Fruit fly (Drosophila melanogaster) whole organism, prepupa: Measurements from ENCODE around the gene CG13028.

Source experiments
- CG10631 ChIP-seq: fragments of 200-800 bp; sonication (Bioruptor generic); optimal IDR thresholded peaks from 2 replicates; lab custom pipeline; 2016; ENCODE audit warnings: missing biosample characterization, missing genetic modification characterization
- CG10669 ChIP-seq: fragments of 200-800 bp; sonication (Bioruptor generic); optimal IDR thresholded peaks from 3 replicates; lab custom pipeline; 2018; ENCODE audit warnings: missing biosample characterization, mild to moderate bottlenecking, missing genetic modification characterization, moderate library complexity
- CG16779 ChIP-seq: fragments of 200-800 bp; sonication (Bioruptor generic); optimal IDR thresholded peaks from 3 replicates; lab custom pipeline; 2017; ENCODE audit warnings: missing biosample characterization, mild to moderate bottlenecking, missing genetic modification characterization
- CG3032 ChIP-seq: fragments of 200-800 bp; optimal IDR thresholded peaks from 2 replicates; lab custom pipeline; 2019; ENCODE audit warnings: missing biosample characterization, mild to moderate bottlenecking, missing genetic modification characterization, moderate library complexity
- CG31627 ChIP-seq: fragments of 200-800 bp; sonication (Bioruptor generic); optimal IDR thresholded peaks from 3 replicates; lab custom pipeline; 2016; ENCODE audit warnings: missing biosample characterization, missing genetic modification characterization
- CG32006 ChIP-seq: fragments of 200-800 bp; sonication (Bioruptor generic); optimal IDR thresholded peaks from 3 replicates; lab custom pipeline; 2017; ENCODE audit warnings: missing biosample characterization, mild to moderate bottlenecking, missing genetic modification characterization
- CG3919 ChIP-seq: fragments of 200-800 bp; sonication (Bioruptor generic); optimal IDR thresholded peaks from 3 replicates; lab custom pipeline; 2016; ENCODE audit warnings: missing biosample characterization, missing genetic modification characterization
- CG6276 ChIP-seq: fragments of 200-800 bp; sonication (Bioruptor generic); optimal IDR thresholded peaks from 2 replicates; lab custom pipeline; 2017; ENCODE audit warnings: missing biosample characterization, mild to moderate bottlenecking, missing genetic modification characterization
- CG7368 ChIP-seq: fragments of 200-800 bp; sonication (Bioruptor generic); optimal IDR thresholded peaks from 3 replicates; lab custom pipeline; 2016; ENCODE audit warnings: missing biosample characterization, missing genetic modification characterization
- CG8119 ChIP-seq: fragments of 200-800 bp; sonication (Bioruptor generic); IDR thresholded peaks from 3 replicates; pipeline ENCODE4 v1.3.6; 2022; ENCODE audit warnings: missing biosample characterization, missing genetic modification characterization
- CG8319 ChIP-seq: fragments of 200-800 bp; sonication (Bioruptor generic); optimal IDR thresholded peaks from 3 replicates; lab custom pipeline; 2016; ENCODE audit warnings: missing biosample characterization, missing genetic modification characterization
- CG8632 ChIP-seq: fragments of 200-800 bp; sonication (Bioruptor generic); optimal IDR thresholded peaks from 3 replicates; lab custom pipeline; 2016; ENCODE audit warnings: missing biosample characterization, missing genetic modification characterization
- CG9139 ChIP-seq: fragments of 200-800 bp; sonication (Bioruptor generic); optimal IDR thresholded peaks from 3 replicates; lab custom pipeline; 2017; ENCODE audit warnings: missing biosample characterization, mild to moderate bottlenecking, missing genetic modification characterization
- Hr38 ChIP-seq: sonication (Bioruptor generic); optimal IDR thresholded peaks from 2 replicates; lab custom pipeline; 2016; ENCODE audit warnings: missing biosample characterization, missing genetic modification characterization
- Lpt ChIP-seq: fragments of 200-800 bp; sonication (Bioruptor generic); optimal IDR thresholded peaks from 3 replicates; lab custom pipeline; 2016; ENCODE audit warnings: missing biosample characterization, missing genetic modification characterization
- Smox ChIP-seq: fragments of 200-800 bp; sonication (Bioruptor generic); optimal IDR thresholded peaks from 3 replicates; lab custom pipeline; 2016; ENCODE audit warnings: missing biosample characterization, missing genetic modification characterization
- Sox102F ChIP-seq: fragments of 200-800 bp; sonication (Bioruptor generic); optimal IDR thresholded peaks from 2 replicates; lab custom pipeline; 2016; ENCODE audit warnings: missing biosample characterization, mild to moderate bottlenecking, missing genetic modification characterization
- achi ChIP-seq: fragments of 200-800 bp; sonication (Bioruptor generic); optimal IDR thresholded peaks from 3 replicates; lab custom pipeline; 2016; ENCODE audit warnings: missing biosample characterization, missing genetic modification characterization
- acj6 ChIP-seq: fragments of 200-800 bp; sonication (Bioruptor generic); optimal IDR thresholded peaks from 3 replicates; lab custom pipeline; 2016; ENCODE audit warnings: missing biosample characterization, missing genetic modification characterization
- cyc ChIP-seq: fragments of 200-800 bp; sonication (Bioruptor generic); optimal IDR thresholded peaks from 3 replicates; lab custom pipeline; 2016; ENCODE audit warnings: missing biosample characterization, missing genetic modification characterization
- dac ChIP-seq: fragments of 200-800 bp; sonication (Bioruptor generic); optimal IDR thresholded peaks from 2 replicates; lab custom pipeline; 2017; ENCODE audit warnings: missing biosample characterization, mild to moderate bottlenecking, missing genetic modification characterization
- dsx ChIP-seq: fragments of 200-800 bp; optimal IDR thresholded peaks from 3 replicates; lab custom pipeline; 2019; ENCODE audit warnings: missing biosample characterization, mild to moderate bottlenecking, missing genetic modification characterization, moderate library complexity; ENCODE audit not compliant: poor library complexity, severe bottlenecking
- eg ChIP-seq: fragments of 200-800 bp; sonication (Bioruptor generic); IDR thresholded peaks from 3 replicates; pipeline ENCODE4 v1.3.6; 2022; ENCODE audit warnings: missing biosample characterization, missing genetic modification characterization
- fd59A ChIP-seq: fragments of 200-800 bp; sonication (Bioruptor generic); optimal IDR thresholded peaks from 2 replicates; lab custom pipeline; 2017; ENCODE audit warnings: missing biosample characterization, mild to moderate bottlenecking, missing genetic modification characterization, missing genetic modification reagents
- net ChIP-seq: fragments of 200-800 bp; sonication (Bioruptor generic); optimal IDR thresholded peaks from 3 replicates; lab custom pipeline; 2016; ENCODE audit warnings: missing biosample characterization, missing genetic modification characterization
- topi ChIP-seq: fragments of 200-800 bp; sonication (Bioruptor generic); optimal IDR thresholded peaks from 3 replicates; lab custom pipeline; 2016; ENCODE audit warnings: missing biosample characterization, missing genetic modification characterization

CG13028 gene

dm6 chr3L:16971611-16972359 is 48.7 kb downstream of the CG13028 start (continued):
- TF ChIP-seq CG3032 (tag; lab: Kevin White, UChicago) (peak; percentile 23), achi (GFP tag; lab: Kevin White, UChicago) (peak; percentile 28), CG10669 (GFP tag; lab: Kevin White, UChicago) (no peak), CG8319 (GFP tag; lab: Kevin White, UChicago) (no peak), CG32006 (GFP tag; lab: Kevin White, UChicago) (peak; percentile 51), Smox (GFP tag; lab: Kevin White, UChicago) (no peak), Lpt (GFP tag; lab: Kevin White, UChicago) (peak; percentile 50), CG7368 (GFP tag; lab: Kevin White, UChicago) (no peak), Sox102F (GFP tag; lab: Kevin White, UChicago) (no peak), dac (GFP tag; lab: Kevin White, UChicago) (no peak), eg (GFP tag; lab: Robert Waterston, UW) (no peak), CG31627 (GFP tag; lab: Kevin White, UChicago) (no peak), CG16779 (tag; lab: Kevin White, UChicago) (no peak), net (GFP tag; lab: Kevin White, UChicago) (no peak), dsx (peak; percentile 24), Hr38 (GFP tag; lab: Kevin White, UChicago) (no peak), CG3919 (GFP tag; lab: Kevin White, UChicago) (no peak), CG10631 (peak; percentile 15), CG6276 (GFP tag; lab: Kevin White, UChicago) (peak; percentile 63), CG8119 (GFP tag; lab: Robert Waterston, UW) (peak; percentile 34; the same call in 1 of the 3 replicates), CG8632 (GFP tag; lab: Kevin White, UChicago) (peak; percentile 48), fd59A (GFP tag; lab: Kevin White, UChicago) (no peak), acj6 (GFP tag; lab: Kevin White, UChicago) (no peak), CG9139 (GFP tag; lab: Kevin White, UChicago) (no peak), cyc (GFP tag; lab: Kevin White, UChicago) (no peak), topi (no peak)
- TF ChIP-seq, all 60 proteins: peak for 19
